Worm (Caenorhabditis elegans) whole organism, young adult: ENCODE measurements around the gene C27C12.3.

ENCODE experiments used
- B0019.2 ChIP-seq: fragments of 200-800 bp; sonication (Bioruptor generic); conservative IDR thresholded peaks from 2 replicates; pipeline ENCODE4 v1.3.6; 2022; ENCODE audit warnings: missing genetic modification reagents, missing genetic modification characterization, missing compliant biosample characterization
- B0035.1 ChIP-seq: sonication (generic microtip); optimal IDR thresholded peaks from 2 replicates; lab custom pipeline; 2016; ENCODE audit warnings: missing genetic modification characterization, mild to moderate bottlenecking, missing compliant biosample characterization, missing genotype, missing genetic modification reagents
- F55B11.4 ChIP-seq: sonication (generic microtip); optimal IDR thresholded peaks from 2 replicates; lab custom pipeline; 2016; ENCODE audit warnings: missing compliant biosample characterization, missing genetic modification characterization, borderline replicate concordance; ENCODE audit not compliant: insufficient read depth
- T07F8.4 ChIP-seq: sonication (generic microtip); optimal IDR thresholded peaks from 2 replicates; lab custom pipeline; 2016; ENCODE audit warnings: mild to moderate bottlenecking, missing genetic modification characterization, moderate library complexity, missing compliant biosample characterization
- ZK185.1 ChIP-seq: sonication (generic microtip); optimal IDR thresholded peaks from 2 replicates; lab custom pipeline; 2016; ENCODE audit warnings: mild to moderate bottlenecking, missing genetic modification characterization, missing compliant biosample characterization; ENCODE audit not compliant: poor library complexity, severe bottlenecking
- aptf-2 ChIP-seq: fragments of 200-800 bp; sonication (Bioruptor generic); conservative IDR thresholded peaks from 2 replicates; pipeline ENCODE4 v1.3.6; 2022; ENCODE audit warnings: missing genetic modification reagents, missing genetic modification characterization, missing compliant biosample characterization
- attf-6 ChIP-seq: fragments of 200-800 bp; sonication (Bioruptor generic); IDR thresholded peaks from 2 replicates; pipeline ENCODE4 v1.3.6; 2022; ENCODE audit warnings: missing genetic modification reagents, missing genetic modification characterization, missing compliant biosample characterization
- bed-2 ChIP-seq: fragments of 200-800 bp; sonication (Bioruptor generic); IDR thresholded peaks from 2 replicates; pipeline ENCODE4 v1.3.6; 2022; ENCODE audit warnings: missing genetic modification reagents, missing genetic modification characterization, missing compliant biosample characterization
- ccch-3 ChIP-seq: fragments of 200-800 bp; sonication (Bioruptor generic); optimal IDR thresholded peaks from 2 replicates; lab custom pipeline; 2018; ENCODE audit warnings: mild to moderate bottlenecking, missing genetic modification characterization, missing compliant biosample characterization
- chd-7 ChIP-seq: sonication (generic microtip); optimal IDR thresholded peaks from 2 replicates; lab custom pipeline; 2016; ENCODE audit warnings: mild to moderate bottlenecking, missing genetic modification characterization, moderate library complexity, missing compliant biosample characterization
- egrh-3 ChIP-seq: fragments of 200-800 bp; sonication (Bioruptor generic); IDR thresholded peaks from 2 replicates; pipeline ENCODE4 v1.3.6; 2022; ENCODE audit warnings: missing genetic modification reagents, missing genetic modification characterization, missing compliant biosample characterization
- ekl-4 ChIP-seq: fragments of 200-800 bp; sonication (Bioruptor generic); IDR thresholded peaks from 2 replicates; pipeline ENCODE4 v1.3.6; 2022; ENCODE audit warnings: missing genetic modification reagents, missing genetic modification characterization, missing compliant biosample characterization
- ets-4 ChIP-seq: fragments of 200-800 bp; sonication (Bioruptor generic); optimal IDR thresholded peaks from 2 replicates; lab custom pipeline; 2018; ENCODE audit warnings: mild to moderate bottlenecking, missing genetic modification characterization, missing compliant biosample characterization
- fkh-3 ChIP-seq: sonication (generic microtip); optimal IDR thresholded peaks from 2 replicates; lab custom pipeline; 2016; ENCODE audit warnings: mild to moderate bottlenecking, missing genetic modification characterization, missing compliant biosample characterization
- hrde-1 ChIP-seq: sonication (generic microtip); optimal IDR thresholded peaks from 2 replicates; lab custom pipeline; 2016; ENCODE audit warnings: missing genetic modification characterization, mild to moderate bottlenecking, missing compliant biosample characterization, moderate library complexity, missing genotype, missing genetic modification reagents, borderline replicate concordance
- let-607 ChIP-seq, 2 experiments: fragments of 200-800 bp in 1 of 2; sonication (Bioruptor generic) in 1 of 2; sonication (generic microtip) in 1 of 2; optimal IDR thresholded peaks; 2 replicates each; lab custom pipeline; 2016 to 2018; ENCODE audit warnings: mild to moderate bottlenecking in 2 of 2, missing compliant biosample characterization in 2 of 2, missing genetic modification characterization in 2 of 2, moderate library complexity in 2 of 2, missing genotype in 1 of 2
- lin-54 ChIP-seq: fragments of 200-800 bp; sonication (Bioruptor generic); optimal IDR thresholded peaks from 2 replicates; lab custom pipeline; 2018; ENCODE audit warnings: mild to moderate bottlenecking, missing genetic modification characterization, missing compliant biosample characterization
- lsl-1 ChIP-seq: fragments of 200-800 bp; sonication (Bioruptor generic); optimal IDR thresholded peaks from 2 replicates; lab custom pipeline; 2018; ENCODE audit warnings: mild to moderate bottlenecking, missing genetic modification characterization, moderate library complexity, missing compliant biosample characterization
- lsy-27 ChIP-seq: sonication (generic microtip); optimal IDR thresholded peaks from 2 replicates; lab custom pipeline; 2017; ENCODE audit warnings: missing genetic modification characterization, mild to moderate bottlenecking, missing compliant biosample characterization, antibody characterized with exemption, missing genotype, borderline replicate concordance; ENCODE audit not compliant: insufficient read depth
- madf-8 ChIP-seq: fragments of 200-800 bp; sonication (Bioruptor generic); conservative IDR thresholded peaks from 2 replicates; pipeline ENCODE4 v1.3.6; 2022; ENCODE audit warnings: missing genetic modification reagents, missing genetic modification characterization, missing compliant biosample characterization
- mes-4 ChIP-seq: sonication (generic microtip); optimal IDR thresholded peaks from 2 replicates; lab custom pipeline; 2016; ENCODE audit warnings: missing genotype, missing genetic modification characterization, missing compliant biosample characterization
- nhr-179 ChIP-seq: sonication (generic microtip); optimal IDR thresholded peaks from 2 replicates; lab custom pipeline; 2016; ENCODE audit warnings: mild to moderate bottlenecking, missing genetic modification characterization, missing compliant biosample characterization
- nhr-27 ChIP-seq: fragments of 200-800 bp; sonication (Bioruptor generic); optimal IDR thresholded peaks from 2 replicates; lab custom pipeline; 2018; ENCODE audit warnings: mild to moderate bottlenecking, missing genetic modification characterization, moderate library complexity, missing compliant biosample characterization
- nhr-80 ChIP-seq: sonication (generic microtip); optimal IDR thresholded peaks from 2 replicates; lab custom pipeline; 2016; ENCODE audit warnings: missing genetic modification characterization, missing compliant biosample characterization
- nhr-90 ChIP-seq: sonication (generic microtip); optimal IDR thresholded peaks from 2 replicates; lab custom pipeline; 2016; ENCODE audit warnings: missing genotype, mild to moderate bottlenecking, missing genetic modification characterization, missing compliant biosample characterization
- pha-4 ChIP-seq: fragments of 150-350 bp; sonication (generic microtip); optimal IDR thresholded peaks from 2 replicates; lab custom pipeline; 2014; ENCODE audit warnings: missing biosample characterization, missing genetic modification reagents, missing genetic modification characterization
- snpc-1.1 ChIP-seq: sonication (generic microtip); optimal IDR thresholded peaks from 2 replicates; lab custom pipeline; 2017; ENCODE audit warnings: missing genetic modification characterization, mild to moderate bottlenecking, missing compliant biosample characterization, antibody characterized with exemption, moderate library complexity, missing genotype, missing genetic modification reagents; ENCODE audit not compliant: insufficient read depth
- unc-130 ChIP-seq: sonication (generic microtip); optimal IDR thresholded peaks from 2 replicates; lab custom pipeline; 2016; ENCODE audit warnings: missing genetic modification reagents, missing genetic modification characterization, missing compliant biosample characterization
- xnd-1 ChIP-seq: sonication (generic microtip); optimal IDR thresholded peaks from 2 replicates; lab custom pipeline; 2016; ENCODE audit warnings: missing genotype, missing genetic modification reagents, missing genetic modification characterization, missing compliant biosample characterization
- zfh-2 ChIP-seq: fragments of 200-800 bp; sonication (Bioruptor generic); conservative IDR thresholded peaks from 2 replicates; pipeline ENCODE4 v1.3.6; 2022; ENCODE audit warnings: missing genetic modification reagents, missing genetic modification characterization, missing compliant biosample characterization
- ztf-22 ChIP-seq: fragments of 200-800 bp; sonication (Bioruptor generic); optimal IDR thresholded peaks from 2 replicates; lab custom pipeline; 2018; ENCODE audit warnings: mild to moderate bottlenecking, missing genetic modification characterization, moderate library complexity, missing compliant biosample characterization
- ztf-3 ChIP-seq: fragments of 200-800 bp; sonication (Bioruptor generic); optimal IDR thresholded peaks from 2 replicates; lab custom pipeline; 2018; ENCODE audit warnings: mild to moderate bottlenecking, missing genetic modification characterization, missing compliant biosample characterization

C27C12.3 gene

ce11 chrX:14865744-14866143 lies at the start of gene C27C12.3:
C27C12.3 (minus strand) TSS chrX:14865844.
- no peak for TF ChIP-seq ztf-3 (GFP tag; lab: Kevin White, UChicago)
- TF ChIP-seq F55B11.4 (tag; lab: Kevin White, UChicago), result no peak
- TF ChIP-seq attf-6 (GFP tag; lab: Robert Waterston, UW), result no peak
- no peak for TF ChIP-seq egrh-3
- TF ChIP-seq ets-4, result no peak
- no peak for TF ChIP-seq nhr-80 (tag; lab: Kevin White, UChicago)
- TF ChIP-seq, all 124 proteins: peak for 0

ce11 chrX:14910689-14911088 lies 45.0 kb upstream of the C27C12.3 start:
- no peak for TF ChIP-seq nhr-179 (tag; lab: Kevin White, UChicago)
- TF ChIP-seq pha-4 (tag; lab: Kevin White, UChicago), result no peak
- TF ChIP-seq T07F8.4 (tag; lab: Kevin White, UChicago), result no peak
- TF ChIP-seq lsy-27 (tag; lab: Kevin White, UChicago), result no peak
- no peak for TF ChIP-seq fkh-3 (tag; lab: Kevin White, UChicago)
- no peak for TF ChIP-seq mes-4 (tag; lab: Kevin White, UChicago)
- no peak for TF ChIP-seq bed-2
- no peak for TF ChIP-seq lsl-1 (GFP tag; lab: Kevin White, UChicago)

ce11 chrX:14907257-14907801 lies 41.7 kb upstream of the C27C12.3 start:
- no peak for TF ChIP-seq ets-4
- no peak for TF ChIP-seq let-607 (tag; optimal IDR thresholded peaks at IDR 0.05; lab: Kevin White, UChicago)
- no peak for TF ChIP-seq nhr-90 (tag; lab: Kevin White, UChicago)
- no peak for TF ChIP-seq ekl-4 (GFP tag; lab: Robert Waterston, UW)
- no peak for TF ChIP-seq xnd-1 (tag; lab: Kevin White, UChicago)
- no peak for TF ChIP-seq F55B11.4 (tag; lab: Kevin White, UChicago)
- TF ChIP-seq B0019.2 (GFP tag; lab: Robert Waterston, UW), result no peak
- no peak for TF ChIP-seq ztf-22 (GFP tag; lab: Kevin White, UChicago)
- no peak for TF ChIP-seq B0035.1 (tag; lab: Kevin White, UChicago)
- no peak for TF ChIP-seq ZK185.1 (tag; lab: Kevin White, UChicago)
- TF ChIP-seq ccch-3, result no peak
- no peak for TF ChIP-seq madf-8 (GFP tag; lab: Robert Waterston, UW)
- TF ChIP-seq zfh-2 (GFP tag; lab: Robert Waterston, UW), result no peak
- TF ChIP-seq snpc-1.1, result no peak
- TF ChIP-seq unc-130 (GFP tag; lab: Kevin White, UChicago), result no peak
- no peak for TF ChIP-seq chd-7 (tag; lab: Kevin White, UChicago)

DNA sequence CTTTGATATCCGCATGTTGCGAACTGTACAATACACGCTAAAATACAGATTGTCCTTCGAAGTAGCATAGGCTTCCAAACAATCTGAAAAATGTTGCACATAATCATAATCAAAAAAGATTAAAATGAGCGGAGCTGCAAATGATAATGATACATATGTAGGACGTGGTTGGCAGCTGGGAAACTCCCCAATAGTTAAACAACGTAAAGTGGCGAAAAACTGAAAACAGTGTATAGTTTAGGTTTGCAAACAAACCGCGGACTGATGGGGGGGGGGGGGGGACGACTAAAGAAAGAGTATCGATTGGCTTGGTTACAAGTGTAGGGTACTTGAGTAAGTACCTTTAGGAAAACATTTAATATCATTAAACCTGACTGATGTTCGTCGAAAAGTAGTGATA lies 39.5 kb upstream of the C27C12.3 start, which contains the start of gene hex-5:
hex-5 (minus strand) TSS at position 101 of the 400 bp plus-strand sequence.
- TF ChIP-seq lin-54 (GFP tag; lab: Kevin White, UChicago) (no peak), zfh-2 (GFP tag; lab: Robert Waterston, UW) (no peak), hrde-1 (no peak), nhr-27 (tag; lab: Kevin White, UChicago) (no peak), aptf-2 (GFP tag; lab: Robert Waterston, UW) (no peak), chd-7 (tag; lab: Kevin White, UChicago) (no peak)
